Fruit fly (Drosophila melanogaster) whole organism, embryonic: ENCODE results near the gene RpL24-like.

Experiments used
- ATbp ChIP-seq: fragments of 200-800 bp; sonication (Bioruptor generic); optimal IDR thresholded peaks from 2 replicates; lab custom pipeline; 2017; ENCODE audit warnings: missing biosample characterization, mild to moderate bottlenecking, missing genetic modification characterization, missing genetic modification reagents
- BtbVII ChIP-seq: fragments of 200-800 bp; sonication (Bioruptor generic); optimal IDR thresholded peaks from 3 replicates; lab custom pipeline; 2017; ENCODE audit warnings: missing biosample characterization, mild to moderate bottlenecking, missing genetic modification characterization
- Bteb2 ChIP-seq: fragments of 200-800 bp; sonication (Bioruptor generic); optimal IDR thresholded peaks from 2 replicates; lab custom pipeline; 2016; ENCODE audit warnings: missing biosample characterization, missing genetic modification characterization
- CG10462 ChIP-seq: fragments of 200-800 bp; sonication (Bioruptor generic); optimal IDR thresholded peaks from 2 replicates; lab custom pipeline; 2016; ENCODE audit warnings: missing biosample characterization, missing genetic modification characterization
- CG10979 ChIP-seq: fragments of 200-800 bp; sonication (Bioruptor generic); optimal IDR thresholded peaks from 2 replicates; lab custom pipeline; 2018; ENCODE audit warnings: missing biosample characterization, mild to moderate bottlenecking, missing genetic modification characterization, moderate library complexity
- CG11723 ChIP-seq: fragments of 200-800 bp; sonication (Bioruptor generic); optimal IDR thresholded peaks from 2 replicates; lab custom pipeline; 2017; ENCODE audit warnings: missing biosample characterization, mild to moderate bottlenecking, missing genetic modification characterization
- CG12155 ChIP-seq: fragments of 200-800 bp; sonication (Bioruptor generic); optimal IDR thresholded peaks from 3 replicates; lab custom pipeline; 2016; ENCODE audit warnings: missing biosample characterization, missing genetic modification characterization
- CG12236 ChIP-seq: fragments of 200-800 bp; sonication (Bioruptor generic); optimal IDR thresholded peaks from 2 replicates; lab custom pipeline; 2016; ENCODE audit warnings: missing biosample characterization, missing genetic modification characterization
- CG14014 ChIP-seq: fragments of 200-800 bp; sonication (Bioruptor generic); IDR thresholded peaks from 2 replicates; pipeline ENCODE4 v1.3.6; 2022; ENCODE audit warnings: missing biosample characterization, missing genetic modification characterization
- CG14050 ChIP-seq: fragments of 200-800 bp; sonication (Bioruptor generic); IDR thresholded peaks from 3 replicates; pipeline ENCODE4 v1.3.6; 2022; ENCODE audit warnings: missing biosample characterization, missing genetic modification characterization
- CG14965 ChIP-seq: fragments of 200-800 bp; sonication (Bioruptor generic); optimal IDR thresholded peaks from 2 replicates; lab custom pipeline; 2016; ENCODE audit warnings: missing biosample characterization, missing genetic modification characterization, borderline replicate concordance
- CG15696 ChIP-seq: fragments of 200-800 bp; sonication (Bioruptor generic); optimal IDR thresholded peaks from 2 replicates; lab custom pipeline; 2019; ENCODE audit warnings: missing biosample characterization, mild to moderate bottlenecking, missing genetic modification characterization, moderate library complexity
- CG17802 ChIP-seq: fragments of 200-800 bp; sonication (Bioruptor generic); optimal IDR thresholded peaks from 2 replicates; lab custom pipeline; 2018; ENCODE audit warnings: missing biosample characterization, mild to moderate bottlenecking, missing genetic modification characterization, moderate library complexity
- CG30020 ChIP-seq: fragments of 200-800 bp; optimal IDR thresholded peaks from 2 replicates; lab custom pipeline; 2019; ENCODE audit warnings: missing biosample characterization, mild to moderate bottlenecking, missing genetic modification characterization, moderate library complexity
- CG3281 ChIP-seq: fragments of 200-800 bp; sonication (Bioruptor generic); optimal IDR thresholded peaks from 3 replicates; lab custom pipeline; 2017; ENCODE audit warnings: missing biosample characterization, mild to moderate bottlenecking, missing genetic modification characterization
- CG4617 ChIP-seq: fragments of 200-800 bp; sonication (Bioruptor generic); optimal IDR thresholded peaks from 3 replicates; lab custom pipeline; 2016; ENCODE audit warnings: missing biosample characterization, missing genetic modification characterization, borderline replicate concordance
- CG5180 ChIP-seq: fragments of 200-800 bp; sonication (Bioruptor generic); optimal IDR thresholded peaks from 3 replicates; lab custom pipeline; 2017; ENCODE audit warnings: missing biosample characterization, missing genetic modification characterization, mild to moderate bottlenecking, moderate library complexity, missing genetic modification reagents
- CG7963 ChIP-seq: fragments of 200-800 bp; sonication (Bioruptor generic); IDR thresholded peaks from 3 replicates; pipeline ENCODE4 v1.3.6; 2022; ENCODE audit warnings: missing biosample characterization, missing genetic modification characterization; ENCODE audit not compliant: partially characterized antibody
- CG8944 ChIP-seq: fragments of 200-800 bp; sonication (Bioruptor generic); optimal IDR thresholded peaks from 3 replicates; lab custom pipeline; 2016; ENCODE audit warnings: missing biosample characterization, missing genetic modification characterization
- CG9797 ChIP-seq: fragments of 200-800 bp; sonication (Bioruptor generic); optimal IDR thresholded peaks from 3 replicates; lab custom pipeline; 2018; ENCODE audit warnings: missing biosample characterization, mild to moderate bottlenecking, missing genetic modification characterization
- CTCF ChIP-seq: fragments of 200-800 bp; sonication (Bioruptor generic); optimal IDR thresholded peaks from 2 replicates; lab custom pipeline; 2017; ENCODE audit warnings: missing biosample characterization, mild to moderate bottlenecking, missing genetic modification characterization, moderate library complexity
- Dek ChIP-seq: fragments of 200-800 bp; sonication (Bioruptor generic); optimal IDR thresholded peaks from 3 replicates; lab custom pipeline; 2019; ENCODE audit warnings: missing biosample characterization, mild to moderate bottlenecking, missing genetic modification characterization, moderate library complexity
- Dip3 ChIP-seq: fragments of 200-800 bp; sonication (Bioruptor generic); optimal IDR thresholded peaks from 3 replicates; lab custom pipeline; 2016; ENCODE audit warnings: missing biosample characterization, missing genetic modification characterization
- Fer2 ChIP-seq: fragments of 200-800 bp; sonication (Bioruptor generic); optimal IDR thresholded peaks from 2 replicates; lab custom pipeline; 2018; ENCODE audit warnings: missing biosample characterization, mild to moderate bottlenecking, missing genetic modification characterization, moderate library complexity
- Hmx ChIP-seq: fragments of 200-800 bp; sonication (Bioruptor generic); optimal IDR thresholded peaks from 2 replicates; lab custom pipeline; 2016; ENCODE audit warnings: missing biosample characterization, missing genetic modification characterization
- Hr78 ChIP-seq, 2 experiments: fragments of 200-800 bp in 1 of 2; fragments of >200 bp in 1 of 2; sonication (Bioruptor generic) in 1 of 2; optimal IDR thresholded peaks; 2 replicates each; lab custom pipeline; 2017 to 2019; ENCODE audit warnings: missing biosample characterization in 2 of 2, missing genetic modification characterization in 2 of 2, mild to moderate bottlenecking in 1 of 2, moderate library complexity in 1 of 2
- NfI ChIP-seq: fragments of 200-800 bp; sonication (Bioruptor generic); optimal IDR thresholded peaks from 3 replicates; lab custom pipeline; 2018; ENCODE audit warnings: missing biosample characterization, mild to moderate bottlenecking, missing genetic modification characterization, moderate library complexity
- Ptx1 ChIP-seq: fragments of 200-800 bp; sonication (Bioruptor generic); IDR thresholded peaks from 2 replicates; pipeline ENCODE4 v1.3.6; 2022; ENCODE audit warnings: missing biosample characterization, missing genetic modification characterization
- Six4 ChIP-seq: fragments of 200-800 bp; sonication (Bioruptor generic); optimal IDR thresholded peaks from 2 replicates; lab custom pipeline; 2016; ENCODE audit warnings: missing biosample characterization, missing genetic modification characterization
- Sry-δ ChIP-seq: fragments of 200-800 bp; sonication (Bioruptor generic); optimal IDR thresholded peaks from 2 replicates; lab custom pipeline; 2016; ENCODE audit warnings: missing biosample characterization, missing genetic modification characterization
- Stat92E ChIP-seq, 3 experiments: fragments of >200 bp in 2 of 3; fragments of 200-800 bp in 1 of 3; sonication (Bioruptor generic) in 1 of 3; optimal IDR thresholded peaks; 2 replicates each; lab custom pipeline; 2017 to 2019; ENCODE audit warnings: missing biosample characterization in 3 of 3, missing genetic modification characterization in 3 of 3, mild to moderate bottlenecking in 1 of 3, moderate library complexity in 1 of 3
- bbx ChIP-seq: fragments of 200-800 bp; sonication (Bioruptor generic); IDR thresholded peaks from 2 replicates; pipeline ENCODE4 v1.3.6; 2022; ENCODE audit warnings: missing biosample characterization, missing genetic modification characterization; ENCODE audit not compliant: partially characterized antibody
- bowl ChIP-seq: fragments of 200-800 bp; sonication (Bioruptor generic); IDR thresholded peaks from 2 replicates; pipeline ENCODE4 v1.3.6; 2022; ENCODE audit warnings: missing biosample characterization, missing genetic modification characterization
- crp ChIP-seq, 2 experiments: fragments of 200-800 bp; sonication (Bioruptor generic); optimal IDR thresholded peaks; 2 replicates in 1 of 2; 3 replicates in 1 of 2; lab custom pipeline; 2017; ENCODE audit warnings: missing biosample characterization in 2 of 2, missing genetic modification characterization in 2 of 2, mild to moderate bottlenecking in 1 of 2, moderate library complexity in 1 of 2
- da ChIP-seq: fragments of 200-800 bp; sonication (Bioruptor generic); optimal IDR thresholded peaks from 2 replicates; lab custom pipeline; 2016; ENCODE audit warnings: missing biosample characterization, missing genetic modification characterization
- kni ChIP-seq: fragments of 200-800 bp; sonication (Bioruptor generic); optimal IDR thresholded peaks from 3 replicates; lab custom pipeline; 2017; ENCODE audit warnings: mild to moderate bottlenecking, missing biosample characterization, missing genetic modification reagents, missing genetic modification characterization
- knrl ChIP-seq: fragments of 200-800 bp; sonication (Bioruptor generic); IDR thresholded peaks from 3 replicates; pipeline ENCODE4 v1.3.6; 2022; ENCODE audit warnings: missing biosample characterization, missing genetic modification characterization; ENCODE audit not compliant: partially characterized antibody
- nerfin-2 ChIP-seq: fragments of 200-800 bp; sonication (Bioruptor generic); IDR thresholded peaks from 2 replicates; pipeline ENCODE4 v1.3.6; 2022; ENCODE audit warnings: missing biosample characterization, missing genetic modification characterization; ENCODE audit not compliant: partially characterized antibody
- oc ChIP-seq: fragments of 200-800 bp; sonication (Bioruptor generic); optimal IDR thresholded peaks from 2 replicates; lab custom pipeline; 2018; ENCODE audit warnings: missing biosample characterization, mild to moderate bottlenecking, missing genetic modification characterization, moderate library complexity
- pb ChIP-seq: fragments of 200-800 bp; sonication (Bioruptor generic); optimal IDR thresholded peaks from 3 replicates; lab custom pipeline; 2016; ENCODE audit warnings: missing biosample characterization, missing genetic modification characterization
- pho ChIP-seq: fragments of 200-800 bp; sonication (Bioruptor generic); optimal IDR thresholded peaks from 2 replicates; lab custom pipeline; 2016; ENCODE audit warnings: missing biosample characterization, missing genetic modification characterization
- ranshi ChIP-seq: fragments of 200-800 bp; sonication (Bioruptor generic); IDR thresholded peaks from 2 replicates; pipeline ENCODE4 v1.3.6; 2022; ENCODE audit warnings: missing biosample characterization, missing genetic modification characterization
- run ChIP-seq: fragments of 200-800 bp; sonication (Bioruptor generic); optimal IDR thresholded peaks from 3 replicates; lab custom pipeline; 2018; ENCODE audit warnings: missing biosample characterization, mild to moderate bottlenecking, missing genetic modification characterization
- seq ChIP-seq: fragments of 200-800 bp; sonication (Bioruptor generic); IDR thresholded peaks from 2 replicates; pipeline ENCODE4 v1.3.6; 2022; ENCODE audit warnings: missing biosample characterization, missing genetic modification characterization
- sr ChIP-seq: fragments of 200-800 bp; sonication (Bioruptor generic); IDR thresholded peaks from 3 replicates; pipeline ENCODE4 v1.3.6; 2022; ENCODE audit warnings: missing biosample characterization, missing genetic modification characterization
- trh ChIP-seq: fragments of 200-800 bp; sonication (Bioruptor generic); optimal IDR thresholded peaks from 2 replicates; lab custom pipeline; 2016; ENCODE audit warnings: missing biosample characterization, missing genetic modification characterization
- tup ChIP-seq: fragments of 200-800 bp; sonication (Bioruptor generic); optimal IDR thresholded peaks from 2 replicates; lab custom pipeline; 2016; ENCODE audit warnings: missing biosample characterization, mild to moderate bottlenecking, missing genetic modification characterization, moderate library complexity
- vfl ChIP-seq: fragments of 200-800 bp; sonication (Bioruptor generic); optimal IDR thresholded peaks from 2 replicates; lab custom pipeline; 2016; ENCODE audit warnings: missing biosample characterization, missing genetic modification characterization

RpL24-like gene

dm6 chr3R:11458022-11458850 is 26.9 kb upstream of the RpL24-like start (continued):
- TF ChIP-seq CG9797 = no peak
- TF ChIP-seq vfl = no peak
- TF ChIP-seq CG17802 (tag; lab: Kevin White, UChicago) = peak; percentile 15
- TF ChIP-seq tup = no peak
- no peak for TF ChIP-seq CG11723 (GFP tag; lab: Kevin White, UChicago)
- TF ChIP-seq oc (tag; lab: Kevin White, UChicago) = peak; percentile 10
- TF ChIP-seq Hr78 (GFP tag; optimal IDR thresholded peaks at IDR 0.05; lab: Kevin White, UChicago) = peak in 1 of 2 experiments; percentile 60
- peak; percentile 82 for TF ChIP-seq CG14014 (GFP tag; lab: Robert Waterston, UW)
- peak; percentile 44 for TF ChIP-seq pb (GFP tag; lab: Kevin White, UChicago)
- peak; percentile 1 for TF ChIP-seq Fer2
- TF ChIP-seq CTCF (GFP tag; lab: Kevin White, UChicago) = no peak
- peak in 1 of 2 experiments; percentile 4 for TF ChIP-seq crp (GFP tag; optimal IDR thresholded peaks at IDR 0.05; lab: Kevin White, UChicago)
- TF ChIP-seq Six4 = peak; percentile 40
- no peak for TF ChIP-seq bowl
- TF ChIP-seq Sry-δ (GFP tag; lab: Kevin White, UChicago) = peak; percentile 25
- TF ChIP-seq NfI (GFP tag; lab: Kevin White, UChicago) = peak; percentile 75
- no peak for TF ChIP-seq CG14965 (GFP tag; lab: Kevin White, UChicago)
- no peak for TF ChIP-seq CG30020
- TF ChIP-seq CG14050 (GFP tag; lab: Robert Waterston, UW) = peak; percentile 52; the same call in 1 of the 3 replicates
- TF ChIP-seq seq = peak; percentile 81
- TF ChIP-seq BtbVII = peak; percentile 59
- TF ChIP-seq da (GFP tag; lab: Kevin White, UChicago) = no peak
- TF ChIP-seq kni (GFP tag; lab: Kevin White, UChicago) = no peak
- TF ChIP-seq Bteb2 (GFP tag; lab: Kevin White, UChicago) = peak; percentile 28
- TF ChIP-seq Ptx1 (GFP tag; lab: Robert Waterston, UW) = peak; percentile 86
- no peak for TF ChIP-seq run (tag; lab: Kevin White, UChicago)
- TF ChIP-seq ATbp (GFP tag; lab: Kevin White, UChicago) = no peak
- TF ChIP-seq knrl = no peak
- no peak for TF ChIP-seq CG7963
- peak; percentile 85 for TF ChIP-seq ranshi (GFP tag; lab: Robert Waterston, UW)
- TF ChIP-seq CG10462 = no peak
- peak; percentile 73 for TF ChIP-seq CG3281 (GFP tag; lab: Kevin White, UChicago)
- peak; percentile 46 for TF ChIP-seq pho (GFP tag; lab: Kevin White, UChicago)
- TF ChIP-seq Dip3 = peak; percentile 62
- TF ChIP-seq CG12155 (GFP tag; lab: Kevin White, UChicago) = peak; percentile 59
- peak; percentile 42; the same call in 1 of the 3 replicates for TF ChIP-seq sr (GFP tag; lab: Robert Waterston, UW)
- TF ChIP-seq Hmx (GFP tag; lab: Kevin White, UChicago) = no peak
- TF ChIP-seq Stat92E (GFP tag; optimal IDR thresholded peaks at IDR 0.05; lab: Kevin White, UChicago) = no peak
- peak; percentile 5 for TF ChIP-seq CG15696 (tag; lab: Kevin White, UChicago)
- no peak for TF ChIP-seq bbx
- TF ChIP-seq Dek = peak; percentile 35
- TF ChIP-seq CG10979 (tag; lab: Kevin White, UChicago) = peak; percentile 46
- TF ChIP-seq CG12236 (GFP tag; lab: Kevin White, UChicago) = peak; percentile 17
- peak; percentile 45 for TF ChIP-seq CG8944
- TF ChIP-seq nerfin-2 (GFP tag; lab: Robert Waterston, UW) = 0 out of 2 replicates have a peak, but pooled peaks have one; percentile 17
- TF ChIP-seq trh (GFP tag; lab: Kevin White, UChicago) = no peak
- peak; percentile 9 for TF ChIP-seq CG5180 (GFP tag; lab: Kevin White, UChicago)
- TF ChIP-seq CG4617 = no peak
